Fruit fly (Drosophila melanogaster) whole organism, adult: ENCODE measurements around the gene CG13318.
A peak's percentile ranks its signal among the peaks of the same experiment; 100 is the strongest.

Experiments
- CG14711 ChIP-seq: fragments of 200-800 bp; sonication (Bioruptor generic); optimal IDR thresholded peaks from 2 replicates; lab custom pipeline; 2018; ENCODE audit warnings: missing biosample characterization, mild to moderate bottlenecking, missing genetic modification characterization, moderate library complexity
- CG1620 ChIP-seq: fragments of 200-800 bp; sonication (Bioruptor generic); optimal IDR thresholded peaks from 2 replicates; lab custom pipeline; 2016; ENCODE audit warnings: missing biosample characterization, missing genetic modification characterization
- CG33017 ChIP-seq: fragments of 200-800 bp; sonication (Bioruptor generic); optimal IDR thresholded peaks from 2 replicates; lab custom pipeline; 2018; ENCODE audit warnings: missing biosample characterization, mild to moderate bottlenecking, missing genetic modification characterization, moderate library complexity
- CG7101 ChIP-seq: fragments of 200-800 bp; sonication (Bioruptor generic); optimal IDR thresholded peaks from 2 replicates; lab custom pipeline; 2018; ENCODE audit warnings: missing biosample characterization, mild to moderate bottlenecking, missing genetic modification characterization, moderate library complexity
- Hr96 ChIP-seq: fragments of 200-800 bp; sonication (Bioruptor generic); optimal IDR thresholded peaks from 2 replicates; lab custom pipeline; 2016; ENCODE audit warnings: missing biosample characterization, missing genetic modification characterization
- cnc ChIP-seq, 2 experiments: fragments of >200 bp; optimal IDR thresholded peaks; 2 replicates each; lab custom pipeline; 2017
- pad ChIP-seq: fragments of 200-800 bp; sonication (Bioruptor generic); optimal IDR thresholded peaks from 3 replicates; lab custom pipeline; 2017; ENCODE audit warnings: missing biosample characterization, missing genetic modification characterization, mild to moderate bottlenecking, moderate library complexity, missing genetic modification reagents
- tj ChIP-seq: fragments of 200-800 bp; sonication (Bioruptor generic); optimal IDR thresholded peaks from 3 replicates; lab custom pipeline; 2017; ENCODE audit warnings: missing biosample characterization, mild to moderate bottlenecking, missing genetic modification characterization, moderate library complexity
- toe ChIP-seq: fragments of 200-800 bp; sonication (Bioruptor generic); optimal IDR thresholded peaks from 2 replicates; lab custom pipeline; 2016; ENCODE audit warnings: missing biosample characterization, missing genetic modification characterization

DNA sequence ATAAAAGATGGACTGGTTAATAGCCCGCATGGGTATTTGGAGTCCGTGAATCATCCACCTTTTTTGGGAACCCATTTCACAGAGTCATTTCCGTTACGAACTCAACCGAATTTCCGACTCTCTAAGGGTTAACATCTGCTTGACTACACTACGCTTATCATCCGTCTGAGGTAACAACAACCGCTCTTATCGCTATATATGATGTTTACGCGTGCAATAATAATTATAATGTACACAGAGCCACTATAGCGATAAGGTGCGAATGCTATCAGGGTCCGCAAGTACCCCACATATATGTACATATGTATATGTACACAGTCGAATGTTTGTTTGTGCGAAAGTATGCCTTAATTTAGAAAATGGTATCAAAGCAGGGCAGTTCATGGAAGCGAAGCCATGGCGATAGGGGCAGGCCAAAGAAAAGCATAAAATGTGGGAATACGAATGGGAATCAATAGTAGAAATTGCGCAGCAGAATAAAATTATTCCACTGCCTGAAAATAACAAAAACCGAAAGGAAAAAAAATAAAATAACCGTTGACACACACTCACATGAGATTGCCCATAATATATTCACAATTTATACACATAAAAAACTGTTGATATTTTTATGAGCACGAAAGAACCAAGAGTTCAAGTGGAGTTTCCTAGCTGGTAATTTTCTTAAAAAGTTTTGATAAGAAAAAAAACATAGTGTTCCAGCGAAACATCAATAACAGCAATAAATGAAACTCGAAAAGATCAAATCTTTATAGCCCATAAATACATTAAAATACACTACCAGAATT is 38.1 kb upstream of the CG13318 start:
- no peak for TF ChIP-seq cnc (optimal IDR thresholded peaks at IDR 0.05; lab: Kevin White, UChicago)
- peak; percentile 57 for TF ChIP-seq CG14711 (tag; lab: Kevin White, UChicago)
- peak; percentile 91 for TF ChIP-seq CG33017 (tag; lab: Kevin White, UChicago)
- peak; percentile 70 for TF ChIP-seq pad
- TF ChIP-seq CG1620 (GFP tag; lab: Kevin White, UChicago) = peak; percentile 70
- peak; percentile 87 for TF ChIP-seq CG7101 (tag; lab: Kevin White, UChicago)
- peak; percentile 56 for TF ChIP-seq toe (GFP tag; lab: Kevin White, UChicago)
- TF ChIP-seq Hr96 (GFP tag; lab: Kevin White, UChicago) = no peak
- TF ChIP-seq tj = peak; percentile 65
